Fruit fly (Drosophila melanogaster): ENCODE data around the gene hwt.
A peak's percentile ranks its signal among the peaks of the same experiment; 100 is the strongest.

hwt gene

DNA sequence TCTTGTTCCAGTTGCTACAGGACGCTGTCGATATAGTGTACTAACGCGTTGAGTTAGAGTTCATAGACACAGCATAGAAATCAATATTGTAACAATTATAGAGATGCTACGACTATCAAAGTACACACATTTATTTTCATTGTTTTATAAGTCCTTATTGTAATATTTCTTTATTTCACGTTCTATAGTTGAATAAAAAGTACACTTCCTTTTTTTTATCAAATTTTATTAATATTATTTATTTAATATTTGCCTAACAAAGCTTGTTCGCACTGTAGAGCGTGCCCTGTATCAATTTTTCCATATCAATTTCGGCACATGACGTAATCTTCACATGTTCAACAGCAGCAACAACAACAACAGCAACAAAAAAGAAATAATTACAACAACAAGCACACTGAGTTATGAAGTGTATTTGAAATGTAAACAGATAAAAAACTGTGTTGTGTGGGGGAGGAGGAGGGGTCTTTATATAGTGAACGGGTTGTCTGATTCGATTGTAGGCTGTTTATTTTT lies 94.2 kb downstream of the hwt start (continued):
- TF ChIP-seq CG3838 (GFP tag; optimal IDR thresholded peaks at IDR 0.05) (peak; percentile 1), Dip2 (GFP tag; IDR thresholded peaks at IDR 0.05) (peak; percentile 44; the same call in 1 of the 2 replicates), Opbp (GFP tag; IDR thresholded peaks at IDR 0.05; ENCODE audit: partially characterized antibody) (no peak), sd (tag; optimal IDR thresholded peaks at IDR 0.05) (peak; percentile 81), insv (GFP tag; optimal IDR thresholded peaks at IDR 0.05) (peak in 1 of 2 experiments; percentile 58), mam (GFP tag; optimal IDR thresholded peaks at IDR 0.05) (peak; percentile 38), al (GFP tag; IDR thresholded peaks at IDR 0.05) (peak; percentile 72; the same call in 1 of the 2 replicates), tap (tag; optimal IDR thresholded peaks at IDR 0.05) (peak; percentile 82), fru (optimal IDR thresholded peaks at IDR 0.05) (no peak), vvl (GFP tag; IDR thresholded peaks at IDR 0.05) (peak; percentile 80), Atf3 (GFP tag; optimal IDR thresholded peaks at IDR 0.05) (no peak), shn (GFP tag; optimal IDR thresholded peaks at IDR 0.05) (no peak), CG8281 (tag; optimal IDR thresholded peaks at IDR 0.05) (peak; percentile 81), NC2β (GFP tag; optimal IDR thresholded peaks at IDR 0.05) (no peak), schlank (tag; optimal IDR thresholded peaks at IDR 0.05) (peak; percentile 48), CG2712 (tag; optimal IDR thresholded peaks at IDR 0.05) (peak; percentile 88), CG3847 (GFP tag; IDR thresholded peaks at IDR 0.05) (peak; percentile 80), pfk (GFP tag; optimal IDR thresholded peaks at IDR 0.05) (no peak), bigmax (GFP tag; optimal IDR thresholded peaks at IDR 0.05) (no peak), CG8944 (GFP tag; optimal IDR thresholded peaks at IDR 0.05) (no peak), mirr (GFP tag; optimal IDR thresholded peaks at IDR 0.05) (peak; percentile 90), bowl (GFP tag; IDR thresholded peaks at IDR 0.05) (no peak), CG15696 (tag; optimal IDR thresholded peaks at IDR 0.05) (peak; percentile 53), CG7745 (tag; optimal IDR thresholded peaks at IDR 0.05) (no peak), Max (GFP tag; optimal IDR thresholded peaks at IDR 0.05) (peak; percentile 65), CG10431 (GFP tag; optimal IDR thresholded peaks at IDR 0.05) (peak; percentile 7), toy (GFP tag; IDR thresholded peaks at IDR 0.05) (0 out of 2 replicates have a peak, but pooled peaks have one; percentile 19), CG33213 (GFP tag; optimal IDR thresholded peaks at IDR 0.05) (no peak), ken (GFP tag; IDR thresholded peaks at IDR 0.05) (0 out of 3 replicates have a peak, but pooled peaks have one; percentile 8), Hsf (GFP tag; optimal IDR thresholded peaks at IDR 0.05) (no peak), luna (GFP tag; optimal IDR thresholded peaks at IDR 0.05) (no peak), Abd-B (GFP tag; optimal IDR thresholded peaks at IDR 0.05) (peak; percentile 77), h (optimal IDR thresholded peaks at IDR 0.05) (no peak), Hr39 (optimal IDR thresholded peaks at IDR 0.05) (no peak), Ravus (GFP tag; IDR thresholded peaks at IDR 0.05) (peak; percentile 36), E2f1 (GFP tag; IDR thresholded peaks at IDR 0.05) (peak; percentile 81), Pdp1 (GFP tag; optimal IDR thresholded peaks at IDR 0.05) (peak; percentile 44 to 94), Blimp-1 (GFP tag; optimal IDR thresholded peaks at IDR 0.05) (peak; percentile 82), maf-S (GFP tag; optimal IDR thresholded peaks at IDR 0.05) (no peak), CG17328 (GFP tag; IDR thresholded peaks at IDR 0.05) (peak; percentile 59), aop (GFP tag; IDR thresholded peaks at IDR 0.05) (no peak), ewg (GFP tag; optimal IDR thresholded peaks at IDR 0.05) (peak; percentile 50), CG6791 (GFP tag; IDR thresholded peaks at IDR 0.05; ENCODE audit: partially characterized antibody) (no peak), ara (GFP tag; IDR thresholded peaks at IDR 0.05) (peak; percentile 63; the same call in 1 of the 2 replicates), Six4 (GFP tag; optimal IDR thresholded peaks at IDR 0.05) (peak; percentile 59), CG3281 (GFP tag; optimal IDR thresholded peaks at IDR 0.05) (peak; percentile 81), slp2 (GFP tag; optimal IDR thresholded peaks at IDR 0.05) (peak; percentile 23), CG6813 (GFP tag; optimal IDR thresholded peaks at IDR 0.05) (peak; percentile 45), HHEX (GFP tag; optimal IDR thresholded peaks at IDR 0.05) (peak; percentile 70), CG13894 (tag; optimal IDR thresholded peaks at IDR 0.05) (peak; percentile 62), hbn (GFP tag; IDR thresholded peaks at IDR 0.05; ENCODE audit: partially characterized antibody) (no peak)
